Fruit fly (Drosophila melanogaster) Kc167 (cell line): ENCODE data around the gene ed.

Experiments used
- Myc ChIP-seq: fragments of >200 bp; optimal IDR thresholded peaks from 2 replicates; lab custom pipeline; 2017; ENCODE audit warnings: missing external identifiers
- Sin3A ChIP-seq: fragments of >200 bp; optimal IDR thresholded peaks from 2 replicates; lab custom pipeline; 2018; ENCODE audit warnings: missing external identifiers
- h ChIP-seq: fragments of >200 bp; optimal IDR thresholded peaks from 3 replicates; lab custom pipeline; 2018; ENCODE audit warnings: missing external identifiers
- insv ChIP-seq: fragments of >200 bp; optimal IDR thresholded peaks from 3 replicates; lab custom pipeline; 2018; ENCODE audit warnings: missing external identifiers
- psq ChIP-seq: fragments of >200 bp; optimal IDR thresholded peaks from 2 replicates; lab custom pipeline; 2017; ENCODE audit warnings: missing external identifiers
- ttk ChIP-seq: sonication (Bioruptor generic); optimal IDR thresholded peaks from 2 replicates; lab custom pipeline; 2017; ENCODE audit warnings: missing external identifiers

ed gene

dm6 chr2L:4120043-4120442 is 88.9 kb downstream of the ed start, which contains the start of gene Sr-CIII:
TSS of gene Sr-CIII (plus strand) at chr2L:4120343.
- TF ChIP-seq ttk (lab: Kevin White, UChicago) (no peak), Sin3A (lab: Kevin White, UChicago) (no peak), h (lab: Kevin White, UChicago) (no peak), insv (no peak), psq (lab: Kevin White, UChicago) (no peak)

- TF ChIP-seq h (lab: Kevin White, UChicago) (no peak), insv (no peak), Sin3A (lab: Kevin White, UChicago) (no peak), psq (lab: Kevin White, UChicago) (no peak), Myc (lab: Kevin White, UChicago) (no peak), ttk (lab: Kevin White, UChicago) (no peak)
These were observed 90.2 kb downstream of the ed start, which contains the start of gene Sr-CI for dm6 chr2L:4121402-4121801. TSS of gene Sr-CI (plus strand) at chr2L:4121702.

dm6 chr2L:4123050-4123449 is 91.9 kb downstream of the ed start:
- no peak for TF ChIP-seq insv
- no peak for TF ChIP-seq Sin3A (lab: Kevin White, UChicago)
- no peak for TF ChIP-seq Myc (lab: Kevin White, UChicago)
- no peak for TF ChIP-seq ttk (lab: Kevin White, UChicago)
- TF ChIP-seq h (lab: Kevin White, UChicago) = no peak
- TF ChIP-seq psq (lab: Kevin White, UChicago) = no peak

dm6 chr2L:4124629-4125350 is 93.6 kb downstream of the ed start:
- no peak for TF ChIP-seq h (lab: Kevin White, UChicago)
- no peak for TF ChIP-seq Sin3A (lab: Kevin White, UChicago)
- no peak for TF ChIP-seq ttk (lab: Kevin White, UChicago)
- TF ChIP-seq Myc (lab: Kevin White, UChicago) = no peak
- TF ChIP-seq psq (lab: Kevin White, UChicago) = no peak
- TF ChIP-seq insv = no peak

- TF ChIP-seq h (lab: Kevin White, UChicago) (no peak), Sin3A (lab: Kevin White, UChicago) (no peak), insv (no peak), Myc (lab: Kevin White, UChicago) (no peak), ttk (lab: Kevin White, UChicago) (no peak), psq (lab: Kevin White, UChicago) (no peak)
These were observed 97.7 kb downstream of the ed start for dm6 chr2L:4128859-4129258.

- TF ChIP-seq Myc (lab: Kevin White, UChicago) (no peak), Sin3A (lab: Kevin White, UChicago) (no peak), psq (lab: Kevin White, UChicago) (no peak), ttk (lab: Kevin White, UChicago) (no peak), h (lab: Kevin White, UChicago) (no peak), insv (no peak)
These were observed 101.1 kb downstream of the ed start for dm6 chr2L:4132303-4132702.

dm6 chr2L:4133078-4133477 is 101.9 kb downstream of the ed start:
- TF ChIP-seq Myc (lab: Kevin White, UChicago) = no peak

- TF ChIP-seq insv (no peak), ttk (lab: Kevin White, UChicago) (no peak), h (lab: Kevin White, UChicago) (no peak), Myc (lab: Kevin White, UChicago) (no peak)
These were observed 102.8 kb downstream of the ed start for dm6 chr2L:4133960-4134359.

- no peak for TF ChIP-seq Sin3A (lab: Kevin White, UChicago)
- no peak for TF ChIP-seq Myc (lab: Kevin White, UChicago)
- no peak for TF ChIP-seq ttk (lab: Kevin White, UChicago)
- no peak for TF ChIP-seq insv
- no peak for TF ChIP-seq h (lab: Kevin White, UChicago)
These were observed 115.1 kb downstream of the ed start for dm6 chr2L:4146317-4146716.

dm6 chr2L:4148979-4149378 is 117.8 kb downstream of the ed start, which contains the start of gene CG2955:
TSS of gene CG2955 (plus strand) at chr2L:4149279.
- TF ChIP-seq ttk (lab: Kevin White, UChicago) (no peak), h (lab: Kevin White, UChicago) (no peak), Sin3A (lab: Kevin White, UChicago) (no peak), psq (lab: Kevin White, UChicago) (no peak), Myc (lab: Kevin White, UChicago) (no peak), insv (no peak)
